Worm (Caenorhabditis elegans): ENCODE measurements around the gene ZK673.6.

DNA sequence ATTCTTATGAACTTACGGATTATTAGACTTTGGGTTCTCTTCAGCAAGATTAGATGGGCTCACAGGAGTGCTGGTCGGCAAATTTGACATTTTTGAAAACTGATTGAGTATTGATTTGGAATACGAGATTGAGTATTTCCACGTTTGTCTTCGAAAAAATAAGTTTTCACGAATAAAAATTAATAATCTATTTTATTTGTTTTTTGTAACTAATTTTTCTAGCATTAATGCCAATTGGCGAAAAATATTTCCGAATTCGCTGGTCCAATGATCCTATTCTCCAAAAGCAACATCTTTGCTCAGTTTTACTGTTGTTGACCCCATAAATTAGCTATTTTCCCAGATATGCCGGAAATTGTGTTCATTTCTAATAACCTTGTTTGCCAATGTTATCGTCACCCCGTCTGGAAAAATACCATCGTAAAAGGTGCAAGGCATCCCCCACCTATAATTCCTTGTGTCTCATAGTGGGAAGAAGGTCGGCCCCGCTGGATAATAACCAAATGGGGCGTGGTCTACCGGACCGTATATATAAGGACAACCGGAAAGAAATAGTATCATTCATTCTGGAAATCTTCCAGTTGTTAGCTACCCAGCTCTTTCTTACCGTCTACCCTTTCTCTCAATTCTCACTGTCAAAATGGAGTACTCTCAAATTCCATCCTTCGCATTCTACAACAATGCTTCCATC lies at the start of gene ZK673.6, which contains the start of gene sdz-37:
- no peak for TF ChIP-seq unc-62 (GFP tag; optimal IDR thresholded peaks at IDR 0.05)
- no peak for TF ChIP-seq unc-39 (tag; optimal IDR thresholded peaks at IDR 0.05)
- no peak for TF ChIP-seq nhr-28 (tag; optimal IDR thresholded peaks at IDR 0.05)
- no peak for TF ChIP-seq nhr-12 (tag; optimal IDR thresholded peaks at IDR 0.05)
- no peak for TF ChIP-seq mep-1 (tag; optimal IDR thresholded peaks at IDR 0.05)
- TF ChIP-seq pha-4 (tag; optimal IDR thresholded peaks at IDR 0.05) = no peak
- no peak for TF ChIP-seq cnd-1 (tag; optimal IDR thresholded peaks at IDR 0.05)
- no peak for TF ChIP-seq ztf-11 (tag; optimal IDR thresholded peaks at IDR 0.05)
- TF ChIP-seq blmp-1 (tag; optimal IDR thresholded peaks at IDR 0.05) = no peak
- TF ChIP-seq mls-2 (tag; optimal IDR thresholded peaks at IDR 0.05) = no peak
- no peak for TF ChIP-seq bed-3 (GFP tag; optimal IDR thresholded peaks at IDR 0.05)
